Fruit fly (Drosophila melanogaster): ENCODE measurements around the gene CG17361.

The CG17361 gene

dm6 chr3L:14004041-14004407 lies 7.0 kb downstream of the CG17361 start (continued):
- no peak for TF ChIP-seq Smox (GFP tag; optimal IDR thresholded peaks at IDR 0.05)
- TF ChIP-seq CG1621 (tag; optimal IDR thresholded peaks at IDR 0.05) = peak; percentile 66
- no peak for TF ChIP-seq svp (GFP tag)
- no peak for TF ChIP-seq acj6 (GFP tag; optimal IDR thresholded peaks at IDR 0.05)
- TF ChIP-seq CG9139 (GFP tag; optimal IDR thresholded peaks at IDR 0.05) = peak; percentile 26
- TF ChIP-seq CG7368 (GFP tag; optimal IDR thresholded peaks at IDR 0.05) = no peak
- peak; percentile 21 for TF ChIP-seq dac (GFP tag; optimal IDR thresholded peaks at IDR 0.05)
- TF ChIP-seq topi (GFP tag; optimal IDR thresholded peaks at IDR 0.05) = peak; percentile 5
- TF ChIP-seq spab (GFP tag; optimal IDR thresholded peaks at IDR 0.05) = no peak
- TF ChIP-seq ss (GFP tag; optimal IDR thresholded peaks at IDR 0.05) = peak in 1 of 2 experiments; percentile 25
- no peak for TF ChIP-seq Eip93F (GFP tag; optimal IDR thresholded peaks at IDR 0.05)
- TF ChIP-seq CG15336 (GFP tag; IDR thresholded peaks at IDR 0.05) = no peak; the same call in 1 of the 2 replicates

- TF ChIP-seq dac (GFP tag; optimal IDR thresholded peaks at IDR 0.05) (peak; percentile 99), eg (GFP tag; IDR thresholded peaks at IDR 0.05) (peak; percentile 99), Sox14 (GFP tag; optimal IDR thresholded peaks at IDR 0.05) (peak; percentile 99), dsx (GFP tag; optimal IDR thresholded peaks at IDR 0.05; ENCODE audit: poor library complexity, severe bottlenecking) (peak; percentile 90), Hr38 (GFP tag; optimal IDR thresholded peaks at IDR 0.05) (peak; percentile 98), svp (GFP tag) (peak; percentile 99), pdm3 (GFP tag; optimal IDR thresholded peaks at IDR 0.05) (peak; percentile 99), Lpt (GFP tag; optimal IDR thresholded peaks at IDR 0.05) (peak; percentile 99), Gug (GFP tag; IDR thresholded peaks at IDR 0.05) (peak; percentile 97), fd85E (GFP tag; optimal IDR thresholded peaks at IDR 0.05) (peak; percentile 92), Eip75B (GFP tag; optimal IDR thresholded peaks at IDR 0.05) (peak; percentile 99), CG6854 (GFP tag; optimal IDR thresholded peaks at IDR 0.05) (peak; percentile 92), CG15336 (GFP tag; IDR thresholded peaks at IDR 0.05) (peak; percentile 99), achi (GFP tag; optimal IDR thresholded peaks at IDR 0.05) (peak; percentile 98), topi (GFP tag; optimal IDR thresholded peaks at IDR 0.05) (peak; percentile 98), spab (GFP tag; optimal IDR thresholded peaks at IDR 0.05) (peak; percentile 96), net (GFP tag; optimal IDR thresholded peaks at IDR 0.05) (peak; percentile 99), CG11294 (GFP tag; IDR thresholded peaks at IDR 0.05) (peak; percentile 98), Sox15 (GFP tag; optimal IDR thresholded peaks at IDR 0.05) (peak; percentile 98), lz (GFP tag; optimal IDR thresholded peaks at IDR 0.05) (peak; percentile 98), Ets96B (tag; optimal IDR thresholded peaks at IDR 0.05) (peak; percentile 98), OdsH (GFP tag; optimal IDR thresholded peaks at IDR 0.05) (peak; percentile 99), CG6808 (GFP tag; optimal IDR thresholded peaks at IDR 0.05) (peak; percentile 95), CG34406 (GFP tag; optimal IDR thresholded peaks at IDR 0.05) (peak; percentile 98), CG11762 (GFP tag; optimal IDR thresholded peaks at IDR 0.05; ENCODE audit: insufficient read depth) (peak; percentile 96), Smox (GFP tag; optimal IDR thresholded peaks at IDR 0.05) (peak; percentile 97), CG3919 (GFP tag; optimal IDR thresholded peaks at IDR 0.05) (peak; percentile 99), CG8119 (GFP tag; IDR thresholded peaks at IDR 0.05) (peak; percentile 99), CG1621 (tag; optimal IDR thresholded peaks at IDR 0.05) (peak; percentile 96), CG4318 (GFP tag; optimal IDR thresholded peaks at IDR 0.05) (peak; percentile 98), CG8319 (GFP tag; optimal IDR thresholded peaks at IDR 0.05) (peak; percentile 98), CG6163 (GFP tag; IDR thresholded peaks at IDR 0.05) (peak; percentile 99), ss (GFP tag; optimal IDR thresholded peaks at IDR 0.05) (peak; percentile 92 to 96), CG8632 (GFP tag; optimal IDR thresholded peaks at IDR 0.05) (peak; percentile 97), Eip93F (GFP tag; optimal IDR thresholded peaks at IDR 0.05) (peak; percentile 94), Hr4 (GFP tag; optimal IDR thresholded peaks at IDR 0.05) (peak; percentile 99), CG10631 (GFP tag; optimal IDR thresholded peaks at IDR 0.05) (peak; percentile 98), CG11902 (GFP tag; optimal IDR thresholded peaks at IDR 0.05) (peak; percentile 99), fkh (GFP tag; optimal IDR thresholded peaks at IDR 0.05) (peak; percentile 89), Blimp-1 (GFP tag; optimal IDR thresholded peaks at IDR 0.05) (peak; percentile 79), CG9139 (GFP tag; optimal IDR thresholded peaks at IDR 0.05) (peak; percentile 90), Ets21C (GFP tag; optimal IDR thresholded peaks at IDR 0.05) (peak; percentile 97), fd59A (GFP tag; optimal IDR thresholded peaks at IDR 0.05) (peak; percentile 97), Eip78C (GFP tag) (peak; percentile 100), acj6 (GFP tag; optimal IDR thresholded peaks at IDR 0.05) (peak; percentile 99), Sox102F (GFP tag; optimal IDR thresholded peaks at IDR 0.05) (peak; percentile 96), esn (GFP tag; optimal IDR thresholded peaks at IDR 0.05) (peak; percentile 99)
Measured at dm6 chr3L:14004963-14005458, 8.0 kb downstream of the CG17361 start.

Measured in whole organism, prepupa.